Fruit fly (Drosophila melanogaster) whole organism, embryonic: Measurements from ENCODE around the gene Ttc26.
A peak's percentile ranks its signal among the peaks of the same experiment; 100 is the strongest.

ENCODE experiments used
- Antp ChIP-seq: fragments of 200-800 bp; sonication (Bioruptor generic); optimal IDR thresholded peaks from 3 replicates; lab custom pipeline; 2016; ENCODE audit warnings: missing biosample characterization, missing genetic modification characterization
- Awh ChIP-seq: fragments of 200-800 bp; sonication (Bioruptor generic); IDR thresholded peaks from 2 replicates; pipeline ENCODE4, ENCODE4 v1.3.6; 2022; ENCODE audit warnings: missing biosample characterization, missing genetic modification characterization
- Bdp1 ChIP-seq: fragments of 200-800 bp; sonication (Bioruptor generic); optimal IDR thresholded peaks from 3 replicates; lab custom pipeline; 2016; ENCODE audit warnings: missing biosample characterization, missing genetic modification characterization
- Bteb2 ChIP-seq: fragments of 200-800 bp; sonication (Bioruptor generic); optimal IDR thresholded peaks from 2 replicates; lab custom pipeline; 2016; ENCODE audit warnings: missing biosample characterization, missing genetic modification characterization
- CG10147 ChIP-seq: fragments of 200-800 bp; sonication (Bioruptor generic); optimal IDR thresholded peaks from 2 replicates; lab custom pipeline; 2019; ENCODE audit warnings: missing biosample characterization, mild to moderate bottlenecking, missing genetic modification characterization, moderate library complexity
- CG10209 ChIP-seq: fragments of 200-800 bp; sonication (Bioruptor generic); optimal IDR thresholded peaks from 3 replicates; lab custom pipeline; 2017; ENCODE audit warnings: missing biosample characterization, mild to moderate bottlenecking, missing genetic modification characterization, missing genetic modification reagents
- CG10431 ChIP-seq: fragments of 200-800 bp; sonication (Bioruptor generic); optimal IDR thresholded peaks from 3 replicates; lab custom pipeline; 2018; ENCODE audit warnings: missing biosample characterization, mild to moderate bottlenecking, missing genetic modification characterization
- CG10462 ChIP-seq: fragments of 200-800 bp; sonication (Bioruptor generic); optimal IDR thresholded peaks from 2 replicates; lab custom pipeline; 2016; ENCODE audit warnings: missing biosample characterization, missing genetic modification characterization
- CG10979 ChIP-seq: fragments of 200-800 bp; sonication (Bioruptor generic); optimal IDR thresholded peaks from 2 replicates; lab custom pipeline; 2018; ENCODE audit warnings: missing biosample characterization, mild to moderate bottlenecking, missing genetic modification characterization, moderate library complexity
- CG12071 ChIP-seq: fragments of 200-800 bp; sonication (Bioruptor generic); optimal IDR thresholded peaks from 3 replicates; lab custom pipeline; 2018; ENCODE audit warnings: missing biosample characterization, mild to moderate bottlenecking, missing genetic modification characterization
- CG13287 ChIP-seq: fragments of 200-800 bp; sonication (Bioruptor generic); IDR thresholded peaks from 2 replicates; pipeline ENCODE4 v1.3.6; 2022; ENCODE audit warnings: missing biosample characterization, missing genetic modification characterization; ENCODE audit not compliant: partially characterized antibody
- CG15073 ChIP-seq: fragments of 200-800 bp; sonication (Bioruptor generic); optimal IDR thresholded peaks from 2 replicates; lab custom pipeline; 2016; ENCODE audit warnings: missing biosample characterization, missing genetic modification characterization
- CG15269 ChIP-seq: fragments of 200-800 bp; sonication (Bioruptor generic); optimal IDR thresholded peaks from 2 replicates; lab custom pipeline; 2018; ENCODE audit warnings: missing biosample characterization, mild to moderate bottlenecking, missing genetic modification characterization, moderate library complexity
- CG18476 ChIP-seq: fragments of 200-800 bp; sonication (Bioruptor generic); optimal IDR thresholded peaks from 2 replicates; lab custom pipeline; 2016; ENCODE audit warnings: missing biosample characterization, mild to moderate bottlenecking, missing genetic modification characterization
- CG2712 ChIP-seq: fragments of 200-800 bp; optimal IDR thresholded peaks from 3 replicates; lab custom pipeline; 2019; ENCODE audit warnings: missing biosample characterization, mild to moderate bottlenecking, missing genetic modification characterization, moderate library complexity
- CG32532 ChIP-seq: fragments of 200-800 bp; sonication (Bioruptor generic); IDR thresholded peaks from 2 replicates; pipeline ENCODE4 v1.3.6; 2022; ENCODE audit warnings: missing biosample characterization, missing genetic modification characterization
- CG4854 ChIP-seq: fragments of 200-800 bp; sonication (Bioruptor generic); optimal IDR thresholded peaks from 2 replicates; lab custom pipeline; 2016; ENCODE audit warnings: missing biosample characterization, missing genetic modification characterization, inconsistent platforms
- CG8478 ChIP-seq: fragments of >200 bp; optimal IDR thresholded peaks from 2 replicates; lab custom pipeline; 2018
- CG8765 ChIP-seq: fragments of 200-800 bp; sonication (Bioruptor generic); IDR thresholded peaks from 2 replicates; pipeline ENCODE4 v1.3.6; 2022; ENCODE audit warnings: missing biosample characterization, missing genetic modification characterization
- CG9215 ChIP-seq: fragments of 200-800 bp; sonication (Bioruptor generic); IDR thresholded peaks from 2 replicates; pipeline ENCODE4 v1.3.6; 2022; ENCODE audit warnings: missing biosample characterization, missing genetic modification characterization
- Dbx ChIP-seq: fragments of 200-800 bp; sonication (Bioruptor generic); IDR thresholded peaks from 3 replicates; pipeline ENCODE4 v1.3.6; 2022; ENCODE audit warnings: missing biosample characterization, missing genetic modification characterization
- Fer2 ChIP-seq: fragments of 200-800 bp; sonication (Bioruptor generic); optimal IDR thresholded peaks from 2 replicates; lab custom pipeline; 2018; ENCODE audit warnings: missing biosample characterization, mild to moderate bottlenecking, missing genetic modification characterization, moderate library complexity
- HmgZ ChIP-seq: fragments of 200-800 bp; sonication (Bioruptor generic); optimal IDR thresholded peaks from 2 replicates; lab custom pipeline; 2018; ENCODE audit warnings: missing biosample characterization, mild to moderate bottlenecking, missing genetic modification characterization
- Hsf ChIP-seq: fragments of 200-800 bp; sonication (Bioruptor generic); optimal IDR thresholded peaks from 3 replicates; lab custom pipeline; 2016; ENCODE audit warnings: missing biosample characterization, missing genetic modification characterization
- Oaz ChIP-seq: fragments of 200-800 bp; sonication (Bioruptor generic); IDR thresholded peaks from 2 replicates; pipeline ENCODE4 v1.3.6; 2022; ENCODE audit warnings: missing biosample characterization, missing genetic modification characterization
- Opbp ChIP-seq: fragments of 200-800 bp; sonication (Bioruptor generic); IDR thresholded peaks from 3 replicates; pipeline ENCODE4 v1.3.6; 2022; ENCODE audit warnings: missing biosample characterization, missing genetic modification characterization; ENCODE audit not compliant: partially characterized antibody
- Xrp1 ChIP-seq: fragments of 200-800 bp; sonication (Bioruptor generic); IDR thresholded peaks from 2 replicates; pipeline ENCODE4 v1.3.6; 2022; ENCODE audit warnings: missing biosample characterization, missing genetic modification characterization
- ab ChIP-seq: fragments of 200-800 bp; sonication (Bioruptor generic); optimal IDR thresholded peaks from 2 replicates; lab custom pipeline; 2016; ENCODE audit warnings: missing biosample characterization, missing genetic modification characterization
- amos ChIP-seq: fragments of 200-800 bp; sonication (Bioruptor generic); IDR thresholded peaks from 2 replicates; pipeline ENCODE4 v1.3.6; 2022; ENCODE audit warnings: missing biosample characterization, missing genetic modification characterization; ENCODE audit not compliant: partially characterized antibody
- aop ChIP-seq: fragments of 200-800 bp; sonication (Bioruptor generic); IDR thresholded peaks from 2 replicates; pipeline ENCODE4 v1.3.6; 2022; ENCODE audit warnings: missing biosample characterization, missing genetic modification characterization
- bsh ChIP-seq, 2 experiments: fragments of 200-800 bp; sonication (Bioruptor generic); optimal IDR thresholded peaks; 2 replicates each; lab custom pipeline; 2017 to 2018; ENCODE audit warnings: mild to moderate bottlenecking in 2 of 2, missing biosample characterization in 2 of 2, missing genetic modification characterization in 2 of 2, moderate library complexity in 1 of 2
- dimm ChIP-seq: fragments of 200-800 bp; sonication (Bioruptor generic); IDR thresholded peaks from 2 replicates; pipeline ENCODE4 v1.3.6; 2022; ENCODE audit warnings: missing biosample characterization, missing genetic modification characterization
- dmrt11E ChIP-seq: fragments of 200-800 bp; sonication (Bioruptor generic); optimal IDR thresholded peaks from 3 replicates; lab custom pipeline; 2018; ENCODE audit warnings: missing biosample characterization, mild to moderate bottlenecking, missing genetic modification characterization, moderate library complexity
- dmrt99B ChIP-seq: fragments of 200-800 bp; sonication (Bioruptor generic); optimal IDR thresholded peaks from 2 replicates; lab custom pipeline; 2018; ENCODE audit warnings: missing biosample characterization, mild to moderate bottlenecking, missing genetic modification characterization, moderate library complexity
- dpn ChIP-seq, 2 experiments: fragments of 200-800 bp; sonication (Bioruptor generic); optimal IDR thresholded peaks; 3 replicates each; lab custom pipeline; 2016; ENCODE audit warnings: missing biosample characterization in 2 of 2, missing genetic modification characterization in 2 of 2
- ems ChIP-seq: fragments of 200-800 bp; sonication (Bioruptor generic); optimal IDR thresholded peaks from 3 replicates; lab custom pipeline; 2016; ENCODE audit warnings: missing biosample characterization, missing genetic modification characterization
- ewg ChIP-seq: fragments of 200-800 bp; sonication (Bioruptor generic); optimal IDR thresholded peaks from 3 replicates; lab custom pipeline; 2017; ENCODE audit warnings: mild to moderate bottlenecking, missing biosample characterization, missing genetic modification reagents, missing genetic modification characterization
- eyg ChIP-seq: fragments of 200-800 bp; sonication (Bioruptor generic); optimal IDR thresholded peaks from 3 replicates; lab custom pipeline; 2016; ENCODE audit warnings: missing biosample characterization, missing genetic modification characterization
- grau ChIP-seq: fragments of 200-800 bp; optimal IDR thresholded peaks from 3 replicates; lab custom pipeline; 2019; ENCODE audit warnings: missing biosample characterization, mild to moderate bottlenecking, missing genetic modification characterization, moderate library complexity
- ind ChIP-seq: fragments of 200-800 bp; sonication (Bioruptor generic); optimal IDR thresholded peaks from 3 replicates; lab custom pipeline; 2016; ENCODE audit warnings: missing biosample characterization, missing genetic modification characterization
- ken ChIP-seq: fragments of 200-800 bp; sonication (Bioruptor generic); IDR thresholded peaks from 3 replicates; pipeline ENCODE4 v1.3.6; 2022; ENCODE audit warnings: missing biosample characterization, missing genetic modification characterization
- maf-S ChIP-seq: fragments of 200-800 bp; sonication (Bioruptor generic); optimal IDR thresholded peaks from 2 replicates; lab custom pipeline; 2016; ENCODE audit warnings: missing biosample characterization, missing genetic modification characterization
- mam ChIP-seq: fragments of 200-800 bp; sonication (Bioruptor generic); optimal IDR thresholded peaks from 3 replicates; lab custom pipeline; 2016; ENCODE audit warnings: missing biosample characterization, missing genetic modification characterization
- mirr ChIP-seq: fragments of 200-800 bp; sonication (Bioruptor generic); optimal IDR thresholded peaks from 3 replicates; lab custom pipeline; 2018; ENCODE audit warnings: missing biosample characterization, mild to moderate bottlenecking, missing genetic modification characterization
- otp ChIP-seq: fragments of 200-800 bp; sonication (Bioruptor generic); IDR thresholded peaks from 3 replicates; pipeline ENCODE4, ENCODE4 v1.3.6; 2022; ENCODE audit warnings: missing biosample characterization, missing genetic modification characterization
- pzg ChIP-seq: fragments of 200-800 bp; sonication (Bioruptor generic); optimal IDR thresholded peaks from 3 replicates; lab custom pipeline; 2018; ENCODE audit warnings: missing biosample characterization, mild to moderate bottlenecking, missing genetic modification characterization, moderate library complexity
- ro ChIP-seq: fragments of 200-800 bp; sonication (Bioruptor generic); IDR thresholded peaks from 2 replicates; pipeline ENCODE4 v1.3.6; 2022; ENCODE audit warnings: missing biosample characterization, missing genetic modification characterization
- sens-2 ChIP-seq: fragments of 200-800 bp; sonication (Bioruptor generic); IDR thresholded peaks from 2 replicates; pipeline ENCODE4 v1.3.6; 2022; ENCODE audit warnings: missing biosample characterization, missing genetic modification characterization
- tll ChIP-seq, 2 experiments: fragments of 200-800 bp in 1 of 2; fragments of >200 bp in 1 of 2; sonication (Bioruptor generic) in 1 of 2; optimal IDR thresholded peaks; 2 replicates each; lab custom pipeline; 2017 to 2019; ENCODE audit warnings: missing biosample characterization in 2 of 2, missing genetic modification characterization in 2 of 2, mild to moderate bottlenecking in 1 of 2, moderate library complexity in 1 of 2
- toy ChIP-seq: fragments of 200-800 bp; sonication (Bioruptor generic); IDR thresholded peaks from 2 replicates; pipeline ENCODE4 v1.3.6; 2022; ENCODE audit warnings: missing biosample characterization, missing genetic modification characterization
- trem ChIP-seq: fragments of 200-800 bp; optimal IDR thresholded peaks from 3 replicates; lab custom pipeline; 2019; ENCODE audit warnings: missing biosample characterization, mild to moderate bottlenecking, missing genetic modification characterization, moderate library complexity
- wdn ChIP-seq: fragments of 200-800 bp; sonication (Bioruptor generic); IDR thresholded peaks from 2 replicates; pipeline ENCODE4 v1.3.6; 2022; ENCODE audit warnings: missing biosample characterization, missing genetic modification characterization

The Ttc26 gene

DNA sequence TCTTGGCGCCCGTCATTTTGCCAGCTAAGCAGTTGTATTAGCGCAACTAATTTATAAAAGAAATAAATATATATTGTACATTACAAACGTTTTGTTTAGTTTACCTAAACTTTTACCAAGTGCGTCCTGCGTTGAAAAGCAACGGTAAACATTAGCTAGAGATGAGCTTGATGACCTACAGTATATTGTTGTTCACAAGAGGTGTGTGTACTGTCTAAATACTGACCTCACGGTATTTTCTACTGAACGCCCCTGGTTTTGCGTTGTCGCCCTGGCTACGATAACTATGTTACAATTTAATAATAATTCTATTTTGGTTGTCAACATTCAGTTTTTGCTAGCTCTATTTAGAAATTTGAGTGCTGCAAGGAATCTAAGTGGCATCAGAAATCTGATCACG lies 18.2 kb downstream of the Ttc26 start, which contains the start of gene Acyp2 (continued):
- peak; percentile 46 for TF ChIP-seq Antp
- no peak for TF ChIP-seq Xrp1 (GFP tag; lab: Robert Waterston, UW)
- TF ChIP-seq amos (GFP tag; lab: Robert Waterston, UW), result peak; percentile 62
- peak; percentile 45 for TF ChIP-seq mam (GFP tag; lab: Kevin White, UChicago)
- TF ChIP-seq Fer2 (tag; lab: Kevin White, UChicago), result no peak
- TF ChIP-seq ems (GFP tag; lab: Kevin White, UChicago), result peak; percentile 4
- no peak for TF ChIP-seq CG18476 (GFP tag; lab: Kevin White, UChicago)
- peak; percentile 59 for TF ChIP-seq trem (tag; lab: Kevin White, UChicago)
- no peak for TF ChIP-seq CG10431 (GFP tag; lab: Kevin White, UChicago)
- TF ChIP-seq dmrt11E (tag; lab: Kevin White, UChicago), result no peak
- peak in 1 of 2 experiments; percentile 55 for TF ChIP-seq dpn (GFP tag; optimal IDR thresholded peaks at IDR 0.05; lab: Kevin White, UChicago)
- TF ChIP-seq CG15269, result no peak
- TF ChIP-seq bsh (GFP tag; optimal IDR thresholded peaks at IDR 0.05; lab: Kevin White, UChicago), result no peak
- TF ChIP-seq aop (GFP tag; lab: Robert Waterston, UW), result no peak
- no peak for TF ChIP-seq sens-2 (GFP tag; lab: Robert Waterston, UW)
- no peak for TF ChIP-seq Oaz
- no peak for TF ChIP-seq ewg
- TF ChIP-seq CG4854, result peak; percentile 53
- no peak for TF ChIP-seq CG10979 (tag; lab: Kevin White, UChicago)
- peak; percentile 17 for TF ChIP-seq Bdp1 (GFP tag; lab: Kevin White, UChicago)
- TF ChIP-seq grau (tag; lab: Kevin White, UChicago), result peak; percentile 31
- TF ChIP-seq CG2712 (tag; lab: Kevin White, UChicago), result peak; percentile 60
- no peak for TF ChIP-seq CG9215
- TF ChIP-seq dmrt99B (tag; lab: Kevin White, UChicago), result no peak
- TF ChIP-seq ab, result no peak
- peak; percentile 38 for TF ChIP-seq ind (GFP tag; lab: Kevin White, UChicago)
- no peak for TF ChIP-seq ken (GFP tag; lab: Robert Waterston, UW)
- TF ChIP-seq dimm (GFP tag; lab: Robert Waterston, UW), result no peak
- TF ChIP-seq wdn (GFP tag; lab: Robert Waterston, UW), result peak; percentile 6; the same call in 1 of the 2 replicates
- TF ChIP-seq tll (GFP tag; optimal IDR thresholded peaks at IDR 0.05; lab: Kevin White, UChicago), result no peak
- TF ChIP-seq Dbx (GFP tag; lab: Robert Waterston, UW), result peak; percentile 63; the same call in 2 of the 3 replicates
- peak; percentile 70 for TF ChIP-seq HmgZ (tag; lab: Kevin White, UChicago)
- no peak for TF ChIP-seq CG15073 (GFP tag; lab: Kevin White, UChicago)
- TF ChIP-seq maf-S, result no peak
- no peak for TF ChIP-seq otp (GFP tag; lab: Robert Waterston, UW)
- peak; percentile 91 for TF ChIP-seq pzg (GFP tag; lab: Kevin White, UChicago)
- no peak for TF ChIP-seq CG8478 (lab: Kevin White, UChicago)
- peak; percentile 68 for TF ChIP-seq CG10462 (GFP tag; lab: Kevin White, UChicago)
- peak; percentile 71 for TF ChIP-seq CG13287 (GFP tag; lab: Robert Waterston, UW)
- TF ChIP-seq CG8765, result 0 out of 2 replicates have a peak, but pooled peaks have one; percentile 26
- TF ChIP-seq Bteb2 (GFP tag; lab: Kevin White, UChicago), result peak; percentile 21
- no peak for TF ChIP-seq toy (GFP tag; lab: Robert Waterston, UW)
- peak; percentile 59; the same call in 1 of the 3 replicates for TF ChIP-seq Opbp (GFP tag; lab: Robert Waterston, UW)
- TF ChIP-seq CG32532 (GFP tag; lab: Robert Waterston, UW), result peak; percentile 41; the same call in 1 of the 2 replicates
- no peak for TF ChIP-seq eyg (GFP tag; lab: Kevin White, UChicago)
- no peak for TF ChIP-seq ro (GFP tag; lab: Robert Waterston, UW)
- no peak for TF ChIP-seq CG10147 (GFP tag; lab: Kevin White, UChicago)
- no peak for TF ChIP-seq CG12071 (GFP tag; lab: Kevin White, UChicago)
- TF ChIP-seq CG10209, result no peak
- TF ChIP-seq mirr, result no peak
- no peak for TF ChIP-seq Awh
- peak; percentile 28 for TF ChIP-seq Hsf
